Worm (Caenorhabditis elegans): ENCODE measurements around the gene W05H9.2.

W05H9.2 gene

ce11 chrX:6299641-6300240, 32.9 kb downstream of the W05H9.2 start, which contains the start of gene cest-16:
TSS of gene cest-16 (plus strand) at chrX:6299942.
- TF ChIP-seq dpl-1 (GFP tag; optimal IDR thresholded peaks at IDR 0.05): no peak
- no peak for TF ChIP-seq C17E4.6 (GFP tag; IDR thresholded peaks at IDR 0.05)
- no peak for TF ChIP-seq ztf-28 (GFP tag; IDR thresholded peaks at IDR 0.05)
- TF ChIP-seq dox-1 (GFP tag; IDR thresholded peaks at IDR 0.05): no peak
- TF ChIP-seq ets-4 (GFP tag; optimal IDR thresholded peaks at IDR 0.05): no peak
- TF ChIP-seq repo-1 (tag; optimal IDR thresholded peaks at IDR 0.05): no peak
- TF ChIP-seq somi-1 (GFP tag; optimal IDR thresholded peaks at IDR 0.05): no peak
- no peak for TF ChIP-seq lsl-1 (GFP tag; optimal IDR thresholded peaks at IDR 0.05)
- TF ChIP-seq pha-4 (tag; optimal IDR thresholded peaks at IDR 0.05): no peak
- TF ChIP-seq zfh-2 (GFP tag; conservative IDR thresholded peaks at IDR 0.05): no peak

ce11 chrX:6311391-6311790, 44.6 kb downstream of the W05H9.2 start, which contains the start of gene npr-38:
TSS of gene npr-38 (plus strand) at chrX:6311691.
- no peak for TF ChIP-seq sdz-38 (tag; optimal IDR thresholded peaks at IDR 0.05)
- no peak for TF ChIP-seq ztf-25 (GFP tag; IDR thresholded peaks at IDR 0.05)
- no peak for TF ChIP-seq chd-7 (tag; optimal IDR thresholded peaks at IDR 0.05)
- no peak for TF ChIP-seq hsf-1 (GFP tag; IDR thresholded peaks at IDR 0.05)
- TF ChIP-seq nhr-80 (tag; optimal IDR thresholded peaks at IDR 0.05): no peak
- no peak for TF ChIP-seq athp-1 (tag; optimal IDR thresholded peaks at IDR 0.05)
- TF ChIP-seq somi-1 (GFP tag; optimal IDR thresholded peaks at IDR 0.05): no peak
- TF ChIP-seq ceh-100 (GFP tag; IDR thresholded peaks at IDR 0.05): no peak
- TF ChIP-seq sea-2 (GFP tag; IDR thresholded peaks at IDR 0.05): no peak
- no peak for TF ChIP-seq zfh-2 (GFP tag; conservative IDR thresholded peaks at IDR 0.05)

ce11 chrX:6318803-6319202, 52.0 kb downstream of the W05H9.2 start:
- TF ChIP-seq B0035.1 (tag; optimal IDR thresholded peaks at IDR 0.05): no peak
- no peak for TF ChIP-seq nfya-2 (GFP tag; IDR thresholded peaks at IDR 0.05)
- no peak for TF ChIP-seq lsy-27 (tag; optimal IDR thresholded peaks at IDR 0.05; ENCODE audit: borderline replicate concordance, insufficient read depth)
- no peak for TF ChIP-seq pha-4 (tag; optimal IDR thresholded peaks at IDR 0.05)
- TF ChIP-seq hlh-12 (tag; optimal IDR thresholded peaks at IDR 0.05): no peak

- TF ChIP-seq F39B2.1 (GFP tag; IDR thresholded peaks at IDR 0.05) (no peak), lin-40 (tag; optimal IDR thresholded peaks at IDR 0.05) (no peak), ceh-40 (GFP tag; IDR thresholded peaks at IDR 0.05) (no peak), dpff-1 (tag; optimal IDR thresholded peaks at IDR 0.05) (no peak), ceh-27 (GFP tag; optimal IDR thresholded peaks at IDR 0.05) (no peak), nhr-27 (tag; optimal IDR thresholded peaks at IDR 0.05) (no peak), F10E7.11 (tag; optimal IDR thresholded peaks at IDR 0.05) (no peak), ama-1 (optimal IDR thresholded peaks at IDR 0.05) (no peak), ama-1 (GFP tag; optimal IDR thresholded peaks at IDR 0.05) (no peak), let-526 (GFP tag; IDR thresholded peaks at IDR 0.05) (no peak), F22D6.2 (tag; optimal IDR thresholded peaks at IDR 0.05) (no peak), aptf-2 (GFP tag; conservative IDR thresholded peaks at IDR 0.05) (no peak), ztf-25 (GFP tag; IDR thresholded peaks at IDR 0.05) (no peak), egl-44 (GFP tag; IDR thresholded peaks at IDR 0.05) (no peak), F49E8.2 (tag; optimal IDR thresholded peaks at IDR 0.05; ENCODE audit: insufficient read depth) (no peak), fkh-3 (tag; optimal IDR thresholded peaks at IDR 0.05) (no peak), ccch-3 (GFP tag; optimal IDR thresholded peaks at IDR 0.05) (no peak), lin-35 (GFP tag; optimal IDR thresholded peaks at IDR 0.05) (no peak), nfya-2 (GFP tag; IDR thresholded peaks at IDR 0.05) (no peak), pbrm-1 (GFP tag; IDR thresholded peaks at IDR 0.05) (no peak)
Observed at ce11 chrX:6319546-6319945, 52.7 kb downstream of the W05H9.2 start, which contains the start of gene chtb-3. TSS of gene chtb-3 (minus strand) at chrX:6319646.

Data from whole organism, young adult.